Fruit fly (Drosophila melanogaster) whole organism, embryonic: ENCODE data around the gene Psn.

ENCODE experiments used
- ATbp ChIP-seq: fragments of 200-800 bp; sonication (Bioruptor generic); optimal IDR thresholded peaks from 2 replicates; lab custom pipeline; 2017; ENCODE audit warnings: missing biosample characterization, mild to moderate bottlenecking, missing genetic modification characterization, missing genetic modification reagents
- CG10543 ChIP-seq: fragments of 200-800 bp; sonication (Bioruptor generic); optimal IDR thresholded peaks from 3 replicates; lab custom pipeline; 2017; ENCODE audit warnings: missing biosample characterization, mild to moderate bottlenecking, missing genetic modification characterization, moderate library complexity
- CG10959 ChIP-seq: fragments of 200-800 bp; sonication (Bioruptor generic); IDR thresholded peaks from 2 replicates; pipeline ENCODE4 v1.3.6; 2022; ENCODE audit warnings: missing biosample characterization, missing genetic modification characterization
- CG11247 ChIP-seq: fragments of 200-800 bp; sonication (Bioruptor generic); IDR thresholded peaks from 2 replicates; pipeline ENCODE4 v1.3.6; 2022; ENCODE audit warnings: missing biosample characterization, missing genetic modification characterization
- CG12071 ChIP-seq: fragments of 200-800 bp; sonication (Bioruptor generic); optimal IDR thresholded peaks from 3 replicates; lab custom pipeline; 2018; ENCODE audit warnings: missing biosample characterization, mild to moderate bottlenecking, missing genetic modification characterization
- CG12769 ChIP-seq: fragments of 200-800 bp; sonication (Bioruptor generic); optimal IDR thresholded peaks from 2 replicates; lab custom pipeline; 2019; ENCODE audit warnings: missing biosample characterization, mild to moderate bottlenecking, missing genetic modification characterization, moderate library complexity
- CG13123 ChIP-seq: fragments of 200-800 bp; sonication (Bioruptor generic); optimal IDR thresholded peaks from 2 replicates; lab custom pipeline; 2016; ENCODE audit warnings: missing biosample characterization, missing genetic modification characterization
- CG14860 ChIP-seq: fragments of 200-800 bp; sonication (Bioruptor generic); IDR thresholded peaks from 3 replicates; pipeline ENCODE4 v1.3.6; 2022; ENCODE audit warnings: missing biosample characterization, missing genetic modification characterization; ENCODE audit not compliant: partially characterized antibody
- CG15269 ChIP-seq: fragments of 200-800 bp; sonication (Bioruptor generic); optimal IDR thresholded peaks from 2 replicates; lab custom pipeline; 2018; ENCODE audit warnings: missing biosample characterization, mild to moderate bottlenecking, missing genetic modification characterization, moderate library complexity
- CG17328 ChIP-seq: fragments of 200-800 bp; sonication (Bioruptor generic); IDR thresholded peaks from 2 replicates; pipeline ENCODE4 v1.3.6; 2022; ENCODE audit warnings: missing biosample characterization, missing genetic modification characterization
- CG17912 ChIP-seq: fragments of 200-800 bp; sonication (Bioruptor generic); optimal IDR thresholded peaks from 2 replicates; lab custom pipeline; 2018; ENCODE audit warnings: missing biosample characterization, mild to moderate bottlenecking, missing genetic modification characterization
- CG1792 ChIP-seq: fragments of 200-800 bp; sonication (Bioruptor generic); optimal IDR thresholded peaks from 2 replicates; lab custom pipeline; 2016; ENCODE audit warnings: missing biosample characterization, missing genetic modification characterization
- CG31365 ChIP-seq: fragments of 200-800 bp; sonication (Bioruptor generic); optimal IDR thresholded peaks from 2 replicates; lab custom pipeline; 2018; ENCODE audit warnings: missing biosample characterization, mild to moderate bottlenecking, missing genetic modification characterization
- CG32772 ChIP-seq: fragments of 200-800 bp; sonication (Bioruptor generic); IDR thresholded peaks from 2 replicates; pipeline ENCODE4 v1.3.6; 2022; ENCODE audit warnings: missing biosample characterization, missing genetic modification characterization
- CG4328 ChIP-seq: fragments of 200-800 bp; sonication (Bioruptor generic); optimal IDR thresholded peaks from 3 replicates; lab custom pipeline; 2017; ENCODE audit warnings: missing biosample characterization, missing genetic modification reagents, missing genetic modification characterization
- CG4404 ChIP-seq: fragments of 200-800 bp; sonication (Bioruptor generic); IDR thresholded peaks from 2 replicates; pipeline ENCODE4 v1.3.6; 2022; ENCODE audit warnings: missing biosample characterization, missing genetic modification characterization
- CG4707 ChIP-seq: fragments of 200-800 bp; sonication (Bioruptor generic); optimal IDR thresholded peaks from 2 replicates; lab custom pipeline; 2018; ENCODE audit warnings: missing biosample characterization, mild to moderate bottlenecking, missing genetic modification characterization, moderate library complexity
- CG7372 ChIP-seq: fragments of 200-800 bp; sonication (Bioruptor generic); IDR thresholded peaks from 2 replicates; pipeline ENCODE4 v1.3.6; 2022; ENCODE audit warnings: missing biosample characterization, missing genetic modification characterization
- CG8281 ChIP-seq: fragments of 200-800 bp; sonication (Bioruptor generic); optimal IDR thresholded peaks from 2 replicates; lab custom pipeline; 2018; ENCODE audit warnings: missing biosample characterization, mild to moderate bottlenecking, missing genetic modification characterization, moderate library complexity
- E2f1 ChIP-seq: fragments of 200-800 bp; sonication (Bioruptor generic); IDR thresholded peaks from 2 replicates; pipeline ENCODE4 v1.3.6; 2022; ENCODE audit warnings: missing biosample characterization, missing genetic modification characterization
- Ets65A ChIP-seq: fragments of 200-800 bp; sonication (Bioruptor generic); peaks from one replicate; lab custom pipeline; 2016; ENCODE audit warnings: missing biosample characterization, missing genetic modification characterization
- H15 ChIP-seq: fragments of 200-800 bp; sonication (Bioruptor generic); IDR thresholded peaks from 3 replicates; pipeline ENCODE4 v1.3.6; 2022; ENCODE audit warnings: missing biosample characterization, missing genetic modification characterization
- HLHmδ ChIP-seq: fragments of 200-800 bp; sonication (Bioruptor generic); optimal IDR thresholded peaks from 2 replicates; lab custom pipeline; 2018; ENCODE audit warnings: missing biosample characterization, mild to moderate bottlenecking, missing genetic modification characterization, moderate library complexity
- HmgD ChIP-seq: fragments of 200-800 bp; sonication (Bioruptor generic); optimal IDR thresholded peaks from 3 replicates; lab custom pipeline; 2016; ENCODE audit warnings: missing biosample characterization, missing genetic modification characterization
- Hr51 ChIP-seq, 2 experiments: fragments of 200-800 bp; sonication (Bioruptor generic); optimal IDR thresholded peaks; 2 replicates in 1 of 2; 3 replicates in 1 of 2; lab custom pipeline; 2016 to 2018; ENCODE audit warnings: missing biosample characterization in 2 of 2, missing genetic modification characterization in 2 of 2, mild to moderate bottlenecking in 1 of 2, moderate library complexity in 1 of 2
- MBD-R2 ChIP-seq: fragments of 200-800 bp; sonication (Bioruptor generic); IDR thresholded peaks from 2 replicates; pipeline ENCODE4 v1.3.6; 2022; ENCODE audit warnings: missing biosample characterization, missing genetic modification characterization
- Mrtf ChIP-seq: fragments of 200-800 bp; sonication (Bioruptor generic); IDR thresholded peaks from 3 replicates; pipeline ENCODE4 v1.3.6; 2022; ENCODE audit warnings: missing biosample characterization, missing genetic modification characterization
- Ptx1 ChIP-seq: fragments of 200-800 bp; sonication (Bioruptor generic); IDR thresholded peaks from 2 replicates; pipeline ENCODE4 v1.3.6; 2022; ENCODE audit warnings: missing biosample characterization, missing genetic modification characterization
- chinmo ChIP-seq: fragments of 200-800 bp; sonication (Bioruptor generic); IDR thresholded peaks from 4 replicates; pipeline ENCODE4 v1.3.6; 2022; ENCODE audit warnings: missing biosample characterization, missing genetic modification characterization; ENCODE audit not compliant: partially characterized antibody
- corto ChIP-seq: fragments of 200-800 bp; sonication (Bioruptor generic); optimal IDR thresholded peaks from 2 replicates; lab custom pipeline; 2016; ENCODE audit warnings: missing biosample characterization, mild to moderate bottlenecking, missing genetic modification characterization, moderate library complexity
- crol ChIP-seq: fragments of 200-800 bp; sonication (Bioruptor generic); IDR thresholded peaks from 2 replicates; pipeline ENCODE4 v1.3.6; 2022; ENCODE audit warnings: missing biosample characterization, missing genetic modification characterization
- cwo ChIP-seq: fragments of 200-800 bp; sonication (Bioruptor generic); optimal IDR thresholded peaks from 3 replicates; lab custom pipeline; 2017; ENCODE audit warnings: missing biosample characterization, missing genetic modification characterization, mild to moderate bottlenecking, moderate library complexity, missing genetic modification reagents
- fd102C ChIP-seq: fragments of 200-800 bp; sonication (Bioruptor generic); optimal IDR thresholded peaks from 2 replicates; lab custom pipeline; 2018; ENCODE audit warnings: missing biosample characterization, mild to moderate bottlenecking, missing genetic modification characterization, moderate library complexity
- fd3F ChIP-seq: fragments of 200-800 bp; sonication (Bioruptor generic); optimal IDR thresholded peaks from 2 replicates; lab custom pipeline; 2018; ENCODE audit warnings: missing biosample characterization, mild to moderate bottlenecking, missing genetic modification characterization, moderate library complexity
- fd96Cb ChIP-seq: fragments of 200-800 bp; sonication (Bioruptor generic); optimal IDR thresholded peaks from 2 replicates; lab custom pipeline; 2018; ENCODE audit warnings: missing biosample characterization, mild to moderate bottlenecking, missing genetic modification characterization, moderate library complexity
- gcm2 ChIP-seq: fragments of 200-800 bp; sonication (Bioruptor generic); optimal IDR thresholded peaks from 2 replicates; lab custom pipeline; 2016; ENCODE audit warnings: missing biosample characterization, missing genetic modification characterization
- gro ChIP-seq: fragments of 200-800 bp; sonication (Bioruptor generic); optimal IDR thresholded peaks from 2 replicates; lab custom pipeline; 2016; ENCODE audit warnings: missing biosample characterization, missing genetic modification characterization
- gsb-n ChIP-seq: fragments of 200-800 bp; sonication (Bioruptor generic); optimal IDR thresholded peaks from 3 replicates; lab custom pipeline; 2018; ENCODE audit warnings: missing biosample characterization, mild to moderate bottlenecking, missing genetic modification characterization
- inv ChIP-seq: fragments of 200-800 bp; sonication (Bioruptor generic); IDR thresholded peaks from 2 replicates; pipeline ENCODE4 v1.3.6; 2022; ENCODE audit warnings: missing biosample characterization, missing genetic modification characterization; ENCODE audit not compliant: partially characterized antibody
- kni ChIP-seq: fragments of 200-800 bp; sonication (Bioruptor generic); optimal IDR thresholded peaks from 3 replicates; lab custom pipeline; 2017; ENCODE audit warnings: mild to moderate bottlenecking, missing biosample characterization, missing genetic modification reagents, missing genetic modification characterization
- lola ChIP-seq, 3 experiments: fragments of >200 bp in 2 of 3; fragments of 200-800 bp in 1 of 3; sonication (Bioruptor generic) in 1 of 3; optimal IDR thresholded peaks; 2 replicates each; lab custom pipeline; 2017 to 2019; ENCODE audit warnings: missing biosample characterization in 3 of 3, missing genetic modification characterization in 3 of 3, mild to moderate bottlenecking in 1 of 3, moderate library complexity in 1 of 3
- mirr ChIP-seq: fragments of 200-800 bp; sonication (Bioruptor generic); optimal IDR thresholded peaks from 3 replicates; lab custom pipeline; 2018; ENCODE audit warnings: missing biosample characterization, mild to moderate bottlenecking, missing genetic modification characterization
- mld ChIP-seq: fragments of 200-800 bp; sonication (Bioruptor generic); IDR thresholded peaks from 3 replicates; pipeline ENCODE4 v1.3.6; 2022; ENCODE audit warnings: missing biosample characterization, missing genetic modification characterization; ENCODE audit not compliant: partially characterized antibody
- nau ChIP-seq: fragments of 200-800 bp; sonication (Bioruptor generic); optimal IDR thresholded peaks from 3 replicates; lab custom pipeline; 2017; ENCODE audit warnings: missing biosample characterization, mild to moderate bottlenecking, missing genetic modification characterization, missing genetic modification reagents
- oc ChIP-seq: fragments of 200-800 bp; sonication (Bioruptor generic); optimal IDR thresholded peaks from 2 replicates; lab custom pipeline; 2018; ENCODE audit warnings: missing biosample characterization, mild to moderate bottlenecking, missing genetic modification characterization, moderate library complexity
- pb ChIP-seq: fragments of 200-800 bp; sonication (Bioruptor generic); optimal IDR thresholded peaks from 3 replicates; lab custom pipeline; 2016; ENCODE audit warnings: missing biosample characterization, missing genetic modification characterization
- sr ChIP-seq: fragments of 200-800 bp; sonication (Bioruptor generic); IDR thresholded peaks from 3 replicates; pipeline ENCODE4 v1.3.6; 2022; ENCODE audit warnings: missing biosample characterization, missing genetic modification characterization
- tin ChIP-seq: fragments of 200-800 bp; sonication (Bioruptor generic); optimal IDR thresholded peaks from 3 replicates; lab custom pipeline; 2016; ENCODE audit warnings: missing biosample characterization, missing genetic modification characterization
- wdn ChIP-seq: fragments of 200-800 bp; sonication (Bioruptor generic); IDR thresholded peaks from 2 replicates; pipeline ENCODE4 v1.3.6; 2022; ENCODE audit warnings: missing biosample characterization, missing genetic modification characterization
- zfh1 ChIP-seq: fragments of 200-800 bp; sonication (Bioruptor generic); IDR thresholded peaks from 3 replicates; pipeline ENCODE4 v1.3.6; 2022; ENCODE audit warnings: missing biosample characterization, missing genetic modification characterization

Psn gene

dm6 chr3L:20440902-20441429 is 8.7 kb downstream of the Psn start:
- TF ChIP-seq CG32772 (GFP tag; lab: Robert Waterston, UW), result no peak
- no peak for TF ChIP-seq kni
- TF ChIP-seq chinmo (GFP tag; lab: Robert Waterston, UW), result peak; percentile 30; the same call in 1 of the 4 replicates
- TF ChIP-seq CG1792 (GFP tag; lab: Kevin White, UChicago), result no peak
- peak; percentile 92 for TF ChIP-seq nau (GFP tag; lab: Kevin White, UChicago)
- TF ChIP-seq inv, result no peak
- TF ChIP-seq CG10543, result peak; percentile 53
- TF ChIP-seq mirr (GFP tag; lab: Kevin White, UChicago), result peak; percentile 53
- peak; percentile 17 for TF ChIP-seq cwo (GFP tag; lab: Kevin White, UChicago)
- TF ChIP-seq CG10959 (GFP tag; lab: Robert Waterston, UW), result no peak
- TF ChIP-seq corto (GFP tag; lab: Kevin White, UChicago), result no peak
- no peak for TF ChIP-seq gsb-n (tag; lab: Kevin White, UChicago)
- no peak for TF ChIP-seq CG17328
- peak; percentile 44 for TF ChIP-seq CG4328 (GFP tag; lab: Kevin White, UChicago)
- no peak for TF ChIP-seq CG4404 (GFP tag; lab: Robert Waterston, UW)
- no peak for TF ChIP-seq HmgD (GFP tag; lab: Kevin White, UChicago)
- no peak for TF ChIP-seq CG14860 (GFP tag; lab: Robert Waterston, UW)
- peak; percentile 37 for TF ChIP-seq gro
- no peak for TF ChIP-seq Mrtf (GFP tag; lab: Robert Waterston, UW)
- no peak for TF ChIP-seq CG31365 (tag; lab: Kevin White, UChicago)
- no peak for TF ChIP-seq CG12071 (GFP tag; lab: Kevin White, UChicago)
- TF ChIP-seq CG12769 (tag; lab: Kevin White, UChicago), result peak; percentile 92
- TF ChIP-seq CG13123 (GFP tag; lab: Kevin White, UChicago), result no peak
- TF ChIP-seq crol (GFP tag; lab: Robert Waterston, UW), result peak; percentile 25; the same call in 1 of the 2 replicates
- no peak for TF ChIP-seq H15
- no peak for TF ChIP-seq CG7372
- no peak for TF ChIP-seq fd102C (GFP tag; lab: Kevin White, UChicago)
- TF ChIP-seq ATbp (GFP tag; lab: Kevin White, UChicago), result no peak
- no peak for TF ChIP-seq oc
- no peak for TF ChIP-seq CG8281 (tag; lab: Kevin White, UChicago)
- TF ChIP-seq Hr51 (GFP tag; optimal IDR thresholded peaks at IDR 0.05; lab: Kevin White, UChicago), result no peak
- TF ChIP-seq MBD-R2 (GFP tag; lab: Robert Waterston, UW), result no peak
- TF ChIP-seq sr, result peak; percentile 98
- no peak for TF ChIP-seq fd96Cb
- no peak for TF ChIP-seq mld (GFP tag; lab: Robert Waterston, UW)
- TF ChIP-seq fd3F (GFP tag; lab: Kevin White, UChicago), result no peak
- TF ChIP-seq E2f1 (GFP tag; lab: Robert Waterston, UW), result no peak
- TF ChIP-seq HLHmδ (GFP tag; lab: Kevin White, UChicago), result no peak
- no peak for TF ChIP-seq pb (GFP tag; lab: Kevin White, UChicago)
- no peak for TF ChIP-seq lola (GFP tag; optimal IDR thresholded peaks at IDR 0.05; lab: Kevin White, UChicago)
- 0 out of 2 replicates have a peak, but pooled peaks have one; percentile 5 for TF ChIP-seq Ptx1 (GFP tag; lab: Robert Waterston, UW)
- no peak for TF ChIP-seq wdn (GFP tag; lab: Robert Waterston, UW)
- TF ChIP-seq gcm2 (GFP tag; lab: Kevin White, UChicago), result no peak
- no peak for TF ChIP-seq CG15269 (tag; lab: Kevin White, UChicago)
- 0 out of 2 replicates have a peak, but pooled peaks have one; percentile 9 for TF ChIP-seq CG11247 (GFP tag; lab: Robert Waterston, UW)
- no peak for TF ChIP-seq zfh1 (GFP tag; lab: Robert Waterston, UW)
- TF ChIP-seq CG4707, result no peak
- no peak for TF ChIP-seq tin
- TF ChIP-seq CG17912 (GFP tag; lab: Kevin White, UChicago), result no peak
- no peak for TF ChIP-seq Ets65A
